Fruit fly (Drosophila melanogaster) whole organism, prepupa: ENCODE measurements around the gene NLaz.

Source experiments
- CG10631 ChIP-seq: fragments of 200-800 bp; sonication (Bioruptor generic); optimal IDR thresholded peaks from 2 replicates; lab custom pipeline; 2016; ENCODE audit warnings: missing biosample characterization, missing genetic modification characterization
- CG10669 ChIP-seq: fragments of 200-800 bp; sonication (Bioruptor generic); optimal IDR thresholded peaks from 3 replicates; lab custom pipeline; 2018; ENCODE audit warnings: missing biosample characterization, mild to moderate bottlenecking, missing genetic modification characterization, moderate library complexity
- CG11902 ChIP-seq: fragments of 200-800 bp; sonication (Bioruptor generic); optimal IDR thresholded peaks from 3 replicates; lab custom pipeline; 2016; ENCODE audit warnings: missing biosample characterization, missing genetic modification characterization
- CG1621 ChIP-seq: fragments of 200-800 bp; sonication (Bioruptor generic); optimal IDR thresholded peaks from 3 replicates; lab custom pipeline; 2018; ENCODE audit warnings: missing biosample characterization, mild to moderate bottlenecking, missing genetic modification characterization
- CG16779 ChIP-seq: fragments of 200-800 bp; sonication (Bioruptor generic); optimal IDR thresholded peaks from 3 replicates; lab custom pipeline; 2017; ENCODE audit warnings: missing biosample characterization, mild to moderate bottlenecking, missing genetic modification characterization
- CG3032 ChIP-seq: fragments of 200-800 bp; optimal IDR thresholded peaks from 2 replicates; lab custom pipeline; 2019; ENCODE audit warnings: missing biosample characterization, mild to moderate bottlenecking, missing genetic modification characterization, moderate library complexity
- CG31627 ChIP-seq: fragments of 200-800 bp; sonication (Bioruptor generic); optimal IDR thresholded peaks from 3 replicates; lab custom pipeline; 2016; ENCODE audit warnings: missing biosample characterization, missing genetic modification characterization
- CG32006 ChIP-seq: fragments of 200-800 bp; sonication (Bioruptor generic); optimal IDR thresholded peaks from 3 replicates; lab custom pipeline; 2017; ENCODE audit warnings: missing biosample characterization, mild to moderate bottlenecking, missing genetic modification characterization
- CG34406 ChIP-seq: fragments of 200-800 bp; sonication (Bioruptor generic); optimal IDR thresholded peaks from 3 replicates; lab custom pipeline; 2016; ENCODE audit warnings: missing biosample characterization, missing genetic modification characterization
- CG3919 ChIP-seq: fragments of 200-800 bp; sonication (Bioruptor generic); optimal IDR thresholded peaks from 3 replicates; lab custom pipeline; 2016; ENCODE audit warnings: missing biosample characterization, missing genetic modification characterization
- CG4318 ChIP-seq: fragments of 200-800 bp; sonication (Bioruptor generic); optimal IDR thresholded peaks from 3 replicates; lab custom pipeline; 2017; ENCODE audit warnings: missing biosample characterization, mild to moderate bottlenecking, missing genetic modification characterization
- CG6163 ChIP-seq: fragments of 200-800 bp; sonication (Bioruptor generic); IDR thresholded peaks from 3 replicates; pipeline ENCODE4 v1.3.6; 2022; ENCODE audit warnings: missing biosample characterization, missing genetic modification characterization
- CG6808 ChIP-seq: fragments of 200-800 bp; sonication (Bioruptor generic); optimal IDR thresholded peaks from 3 replicates; lab custom pipeline; 2017; ENCODE audit warnings: missing biosample characterization, missing genetic modification characterization, mild to moderate bottlenecking, moderate library complexity, missing genetic modification reagents
- CG7368 ChIP-seq: fragments of 200-800 bp; sonication (Bioruptor generic); optimal IDR thresholded peaks from 3 replicates; lab custom pipeline; 2016; ENCODE audit warnings: missing biosample characterization, missing genetic modification characterization
- CG8119 ChIP-seq: fragments of 200-800 bp; sonication (Bioruptor generic); IDR thresholded peaks from 3 replicates; pipeline ENCODE4 v1.3.6; 2022; ENCODE audit warnings: missing biosample characterization, missing genetic modification characterization
- CG8632 ChIP-seq: fragments of 200-800 bp; sonication (Bioruptor generic); optimal IDR thresholded peaks from 3 replicates; lab custom pipeline; 2016; ENCODE audit warnings: missing biosample characterization, missing genetic modification characterization
- Eip75B ChIP-seq: fragments of 200-800 bp; sonication (Bioruptor generic); optimal IDR thresholded peaks from 3 replicates; lab custom pipeline; 2016; ENCODE audit warnings: missing biosample characterization, missing genetic modification characterization
- Eip78C ChIP-seq: fragments of 200-800 bp; sonication (Bioruptor generic); peaks from one replicate; lab custom pipeline; 2016; ENCODE audit warnings: missing biosample characterization, missing genetic modification characterization
- Ets21C ChIP-seq: fragments of 200-800 bp; sonication (Bioruptor generic); optimal IDR thresholded peaks from 3 replicates; lab custom pipeline; 2016; ENCODE audit warnings: missing biosample characterization, missing genetic modification characterization
- Ets96B ChIP-seq: fragments of 200-800 bp; optimal IDR thresholded peaks from 2 replicates; lab custom pipeline; 2019; ENCODE audit warnings: missing biosample characterization, mild to moderate bottlenecking, missing genetic modification characterization, moderate library complexity
- Gug ChIP-seq: fragments of 200-800 bp; sonication (Bioruptor generic); IDR thresholded peaks from 2 replicates; pipeline ENCODE4 v1.3.6; 2022; ENCODE audit warnings: missing biosample characterization, missing genetic modification characterization
- Hr38 ChIP-seq: sonication (Bioruptor generic); optimal IDR thresholded peaks from 2 replicates; lab custom pipeline; 2016; ENCODE audit warnings: missing biosample characterization, missing genetic modification characterization
- Hr39 ChIP-seq: fragments of 200-800 bp; sonication (Bioruptor generic); optimal IDR thresholded peaks from 2 replicates; lab custom pipeline; 2016; ENCODE audit warnings: missing biosample characterization, missing genetic modification characterization
- Hr4 ChIP-seq: fragments of 200-800 bp; sonication (Bioruptor generic); optimal IDR thresholded peaks from 3 replicates; lab custom pipeline; 2016; ENCODE audit warnings: missing biosample characterization, missing genetic modification characterization
- OdsH ChIP-seq: fragments of 200-800 bp; sonication (Bioruptor generic); optimal IDR thresholded peaks from 3 replicates; lab custom pipeline; 2016; ENCODE audit warnings: missing biosample characterization, missing genetic modification characterization
- Smox ChIP-seq: fragments of 200-800 bp; sonication (Bioruptor generic); optimal IDR thresholded peaks from 3 replicates; lab custom pipeline; 2016; ENCODE audit warnings: missing biosample characterization, missing genetic modification characterization
- Sox102F ChIP-seq: fragments of 200-800 bp; sonication (Bioruptor generic); optimal IDR thresholded peaks from 2 replicates; lab custom pipeline; 2016; ENCODE audit warnings: missing biosample characterization, mild to moderate bottlenecking, missing genetic modification characterization
- Sox15 ChIP-seq: fragments of 200-800 bp; sonication (Bioruptor generic); optimal IDR thresholded peaks from 3 replicates; lab custom pipeline; 2016; ENCODE audit warnings: missing biosample characterization, missing genetic modification characterization
- achi ChIP-seq: fragments of 200-800 bp; sonication (Bioruptor generic); optimal IDR thresholded peaks from 3 replicates; lab custom pipeline; 2016; ENCODE audit warnings: missing biosample characterization, missing genetic modification characterization
- acj6 ChIP-seq: fragments of 200-800 bp; sonication (Bioruptor generic); optimal IDR thresholded peaks from 3 replicates; lab custom pipeline; 2016; ENCODE audit warnings: missing biosample characterization, missing genetic modification characterization
- cyc ChIP-seq: fragments of 200-800 bp; sonication (Bioruptor generic); optimal IDR thresholded peaks from 3 replicates; lab custom pipeline; 2016; ENCODE audit warnings: missing biosample characterization, missing genetic modification characterization
- dac ChIP-seq: fragments of 200-800 bp; sonication (Bioruptor generic); optimal IDR thresholded peaks from 2 replicates; lab custom pipeline; 2017; ENCODE audit warnings: missing biosample characterization, mild to moderate bottlenecking, missing genetic modification characterization
- dsx ChIP-seq: fragments of 200-800 bp; optimal IDR thresholded peaks from 3 replicates; lab custom pipeline; 2019; ENCODE audit warnings: missing biosample characterization, mild to moderate bottlenecking, missing genetic modification characterization, moderate library complexity; ENCODE audit not compliant: poor library complexity, severe bottlenecking
- eg ChIP-seq: fragments of 200-800 bp; sonication (Bioruptor generic); IDR thresholded peaks from 3 replicates; pipeline ENCODE4 v1.3.6; 2022; ENCODE audit warnings: missing biosample characterization, missing genetic modification characterization
- fd59A ChIP-seq: fragments of 200-800 bp; sonication (Bioruptor generic); optimal IDR thresholded peaks from 2 replicates; lab custom pipeline; 2017; ENCODE audit warnings: missing biosample characterization, mild to moderate bottlenecking, missing genetic modification characterization, missing genetic modification reagents
- fd85E ChIP-seq: fragments of 200-800 bp; sonication (Bioruptor generic); optimal IDR thresholded peaks from 3 replicates; lab custom pipeline; 2016; ENCODE audit warnings: missing biosample characterization, missing genetic modification characterization
- lz ChIP-seq: fragments of 200-800 bp; sonication (Bioruptor generic); optimal IDR thresholded peaks from 3 replicates; lab custom pipeline; 2016; ENCODE audit warnings: missing biosample characterization, missing genetic modification characterization
- net ChIP-seq: fragments of 200-800 bp; sonication (Bioruptor generic); optimal IDR thresholded peaks from 3 replicates; lab custom pipeline; 2016; ENCODE audit warnings: missing biosample characterization, missing genetic modification characterization
- spab ChIP-seq: fragments of 200-800 bp; sonication (Bioruptor generic); optimal IDR thresholded peaks from 2 replicates; lab custom pipeline; 2017; ENCODE audit warnings: missing biosample characterization, mild to moderate bottlenecking, missing genetic modification characterization, missing genetic modification reagents
- svp ChIP-seq: fragments of 200-800 bp; sonication (Bioruptor generic); peaks from one replicate; lab custom pipeline; 2016; ENCODE audit warnings: missing biosample characterization, missing genetic modification characterization
- topi ChIP-seq: fragments of 200-800 bp; sonication (Bioruptor generic); optimal IDR thresholded peaks from 3 replicates; lab custom pipeline; 2016; ENCODE audit warnings: missing biosample characterization, missing genetic modification characterization
- vri ChIP-seq: fragments of 200-800 bp; sonication (Bioruptor generic); optimal IDR thresholded peaks from 3 replicates; lab custom pipeline; 2016; ENCODE audit warnings: missing biosample characterization, mild to moderate bottlenecking, missing genetic modification characterization

NLaz gene

DNA sequence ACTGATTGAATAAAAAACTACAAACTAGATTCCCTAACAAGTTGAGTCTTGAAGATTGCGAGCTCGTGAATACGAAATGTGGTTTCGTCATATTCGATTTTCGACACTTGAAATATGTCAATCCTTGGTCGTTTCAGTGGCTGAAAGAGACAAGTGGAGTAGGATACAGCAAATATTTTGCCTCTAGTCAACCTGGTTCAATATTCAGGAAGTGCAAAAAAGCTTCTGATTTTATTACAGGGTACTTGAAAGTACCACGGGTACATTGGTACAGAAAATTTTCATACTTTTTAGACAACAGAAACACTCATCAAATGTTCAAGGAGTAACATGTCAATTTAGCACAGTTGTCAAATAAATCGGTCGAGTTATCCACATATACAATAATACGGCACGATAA, 27.8 kb downstream of the NLaz start, which contains the start of gene CG5440:
CG5440 (plus strand) TSS at position 301 of the 400 bp plus-strand sequence.
- TF ChIP-seq Hr38 (GFP tag; lab: Kevin White, UChicago), result no peak
- TF ChIP-seq spab (GFP tag; lab: Kevin White, UChicago), result no peak
- no peak for TF ChIP-seq CG8119 (GFP tag; lab: Robert Waterston, UW)
- TF ChIP-seq CG32006 (GFP tag; lab: Kevin White, UChicago), result no peak
- TF ChIP-seq CG6808 (GFP tag; lab: Kevin White, UChicago), result no peak
- no peak for TF ChIP-seq lz (GFP tag; lab: Kevin White, UChicago)
- TF ChIP-seq Sox15, result no peak
- no peak for TF ChIP-seq CG6163 (GFP tag; lab: Robert Waterston, UW)
- TF ChIP-seq topi, result no peak
- TF ChIP-seq acj6 (GFP tag; lab: Kevin White, UChicago), result no peak
- TF ChIP-seq fd59A, result no peak
- TF ChIP-seq vri (GFP tag; lab: Kevin White, UChicago), result no peak
- no peak for TF ChIP-seq Gug
- no peak for TF ChIP-seq Hr39
- no peak for TF ChIP-seq dac (GFP tag; lab: Kevin White, UChicago)
- no peak for TF ChIP-seq CG10631 (GFP tag; lab: Kevin White, UChicago)
- no peak for TF ChIP-seq Sox102F

DNA sequence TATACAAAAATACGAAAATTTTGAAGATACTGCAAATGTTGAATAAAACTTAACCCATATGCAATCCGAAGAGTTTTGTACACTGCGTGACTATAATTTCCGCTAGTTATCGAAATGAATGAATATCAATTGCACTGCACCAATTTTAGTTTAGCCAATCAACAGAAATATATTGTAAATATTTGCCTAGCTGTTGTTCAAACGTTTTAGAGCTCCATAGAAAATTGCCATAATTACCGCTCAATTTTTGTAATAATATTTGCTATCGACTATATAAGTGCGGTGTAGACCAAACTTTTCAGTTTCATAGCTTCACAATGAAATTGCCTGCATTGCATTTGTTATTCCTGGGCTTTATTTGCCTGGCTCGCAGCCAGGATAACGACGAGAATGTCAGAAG, 32.8 kb downstream of the NLaz start, which contains the start of gene a5:
a5 (plus strand) TSS at position 301 of the 400 bp plus-strand sequence.
- TF ChIP-seq svp (GFP tag; lab: Kevin White, UChicago) (no peak), CG10669 (GFP tag; lab: Kevin White, UChicago) (no peak), CG11902 (GFP tag; lab: Kevin White, UChicago) (no peak)
- TF ChIP-seq, all 60 proteins: peak for 0

DNA sequence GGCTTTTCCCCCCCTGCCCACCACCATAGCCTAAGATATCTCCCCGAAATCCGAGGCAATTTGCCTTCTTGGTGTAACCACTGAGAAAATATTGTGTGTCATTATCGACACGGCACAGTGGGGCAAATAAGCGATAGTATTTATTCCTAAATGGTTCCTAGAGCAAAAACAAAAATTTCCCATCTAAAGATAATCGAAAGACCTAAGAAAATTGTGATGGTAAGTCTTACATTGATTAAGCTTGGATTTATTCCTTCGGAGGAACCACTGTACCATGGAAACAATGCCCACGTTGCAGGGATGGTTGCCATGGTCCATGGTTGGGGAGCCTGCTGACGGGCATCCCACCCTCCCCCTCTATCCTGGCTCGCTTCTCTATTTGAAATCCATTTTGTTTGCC, 45.2 kb downstream of the NLaz start:
- TF ChIP-seq Eip78C (GFP tag; lab: Kevin White, UChicago) (peak; percentile 41), cyc (GFP tag; lab: Kevin White, UChicago) (no peak), CG34406 (GFP tag; lab: Kevin White, UChicago) (no peak), OdsH (GFP tag; lab: Kevin White, UChicago) (peak; percentile 2), Eip75B (GFP tag; lab: Kevin White, UChicago) (no peak)
- TF ChIP-seq, all 60 proteins: peak for 2

DNA sequence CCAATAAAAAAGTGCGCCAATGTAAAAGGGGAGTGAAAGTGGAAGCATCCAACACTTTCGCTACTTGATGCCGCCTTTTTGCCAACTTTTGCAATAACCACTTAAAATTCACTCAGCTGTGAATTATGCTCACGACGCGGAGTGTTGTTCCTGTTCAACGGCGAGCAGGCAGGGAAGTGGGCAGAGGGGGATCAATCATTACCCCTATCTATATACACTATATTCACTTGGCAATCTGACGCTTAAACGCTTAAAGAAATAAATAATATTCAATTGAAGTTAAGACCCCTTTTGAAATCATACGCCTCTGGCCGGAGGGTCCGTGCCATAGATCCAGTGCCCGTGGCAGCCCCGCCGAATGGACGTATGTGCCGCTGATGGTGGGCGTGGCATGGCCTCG, 46.3 kb downstream of the NLaz start:
- no peak for TF ChIP-seq CG1621 (tag; lab: Kevin White, UChicago)
- TF ChIP-seq Sox102F, result no peak
- TF ChIP-seq CG10669 (GFP tag; lab: Kevin White, UChicago), result peak; percentile 8
- peak; percentile 8 for TF ChIP-seq CG3919 (GFP tag; lab: Kevin White, UChicago)
- TF ChIP-seq CG6163 (GFP tag; lab: Robert Waterston, UW), result peak; percentile 61
- TF ChIP-seq CG3032 (tag; lab: Kevin White, UChicago), result peak; percentile 15
- peak; percentile 63 for TF ChIP-seq Eip78C (GFP tag; lab: Kevin White, UChicago)
- peak; percentile 18 for TF ChIP-seq CG32006 (GFP tag; lab: Kevin White, UChicago)
- TF ChIP-seq eg (GFP tag; lab: Robert Waterston, UW), result peak; percentile 70
- TF ChIP-seq Ets96B (tag; lab: Kevin White, UChicago), result peak; percentile 8
- peak; percentile 7 for TF ChIP-seq Hr4 (GFP tag; lab: Kevin White, UChicago)

dm6 chr2L:1312321-1312720, 49.3 kb downstream of the NLaz start:
- TF ChIP-seq OdsH (GFP tag; lab: Kevin White, UChicago) (peak; percentile 21), CG11902 (GFP tag; lab: Kevin White, UChicago) (peak; percentile 11), Ets21C (GFP tag; lab: Kevin White, UChicago) (peak; percentile 20), CG7368 (GFP tag; lab: Kevin White, UChicago) (no peak), fd59A (peak; percentile 46), eg (GFP tag; lab: Robert Waterston, UW) (peak; percentile 57; the same call in 2 of the 3 replicates), CG3032 (tag; lab: Kevin White, UChicago) (peak; percentile 30), CG31627 (GFP tag; lab: Kevin White, UChicago) (peak; percentile 30), Gug (peak; percentile 36; the same call in 1 of the 2 replicates), Sox15 (no peak), vri (GFP tag; lab: Kevin White, UChicago) (no peak), CG16779 (peak; percentile 12), lz (GFP tag; lab: Kevin White, UChicago) (peak; percentile 52), Hr4 (GFP tag; lab: Kevin White, UChicago) (peak; percentile 36), CG10631 (GFP tag; lab: Kevin White, UChicago) (peak; percentile 59), fd85E (no peak), CG8632 (GFP tag; lab: Kevin White, UChicago) (peak; percentile 24), Smox (peak; percentile 21), CG4318 (GFP tag; lab: Kevin White, UChicago) (no peak), net (no peak), achi (peak; percentile 36), cyc (GFP tag; lab: Kevin White, UChicago) (peak; percentile 20), dsx (GFP tag; lab: Kevin White, UChicago) (peak; percentile 50), Hr39 (peak; percentile 28)
